Worm (Caenorhabditis elegans) whole organism, young adult: ENCODE results near the gene F59A7.2.

Experiments used
- B0019.2 ChIP-seq: fragments of 200-800 bp; sonication (Bioruptor generic); conservative IDR thresholded peaks from 2 replicates; pipeline ENCODE4 v1.3.6; 2022; ENCODE audit warnings: missing genetic modification reagents, missing genetic modification characterization, missing compliant biosample characterization
- F10E7.11 ChIP-seq: sonication (generic microtip); optimal IDR thresholded peaks from 2 replicates; lab custom pipeline; 2017; ENCODE audit warnings: mild to moderate bottlenecking, missing genetic modification characterization, moderate library complexity, missing compliant biosample characterization
- F55B11.4 ChIP-seq: sonication (generic microtip); optimal IDR thresholded peaks from 2 replicates; lab custom pipeline; 2016; ENCODE audit warnings: missing compliant biosample characterization, missing genetic modification characterization, borderline replicate concordance; ENCODE audit not compliant: insufficient read depth
- T07F8.4 ChIP-seq: sonication (generic microtip); optimal IDR thresholded peaks from 2 replicates; lab custom pipeline; 2016; ENCODE audit warnings: mild to moderate bottlenecking, missing genetic modification characterization, moderate library complexity, missing compliant biosample characterization
- T26A5.8 ChIP-seq: sonication (generic microtip); optimal IDR thresholded peaks from 2 replicates; lab custom pipeline; 2016; ENCODE audit warnings: missing genetic modification characterization, missing compliant biosample characterization
- Y67H2A.10 ChIP-seq: fragments of 200-800 bp; sonication (Bioruptor generic); conservative IDR thresholded peaks from 2 replicates; pipeline ENCODE4 v1.3.6; 2022; ENCODE audit warnings: missing genetic modification reagents, missing genetic modification characterization, missing compliant biosample characterization
- Y95B8A.8 ChIP-seq: fragments of 200-800 bp; sonication (Bioruptor generic); IDR thresholded peaks from 2 replicates; pipeline ENCODE4 v1.3.6; 2022; ENCODE audit warnings: missing genetic modification reagents, missing genetic modification characterization, missing compliant biosample characterization
- atf-7 ChIP-seq: sonication (generic microtip); optimal IDR thresholded peaks from 2 replicates; lab custom pipeline; 2017; ENCODE audit warnings: mild to moderate bottlenecking, missing genetic modification characterization, missing compliant biosample characterization
- attf-5 ChIP-seq: fragments of 200-800 bp; sonication (Bioruptor generic); optimal IDR thresholded peaks from 2 replicates; lab custom pipeline; 2018; ENCODE audit warnings: mild to moderate bottlenecking, missing genetic modification characterization, missing compliant biosample characterization
- attf-6 ChIP-seq: fragments of 200-800 bp; sonication (Bioruptor generic); IDR thresholded peaks from 2 replicates; pipeline ENCODE4 v1.3.6; 2022; ENCODE audit warnings: missing genetic modification reagents, missing genetic modification characterization, missing compliant biosample characterization
- bed-2 ChIP-seq: fragments of 200-800 bp; sonication (Bioruptor generic); IDR thresholded peaks from 2 replicates; pipeline ENCODE4 v1.3.6; 2022; ENCODE audit warnings: missing genetic modification reagents, missing genetic modification characterization, missing compliant biosample characterization
- ceh-58 ChIP-seq: fragments of 200-800 bp; sonication (Bioruptor generic); IDR thresholded peaks from 2 replicates; pipeline ENCODE4 v1.3.6; 2022; ENCODE audit warnings: missing genetic modification characterization, missing compliant biosample characterization
- ceh-91 ChIP-seq: fragments of 200-800 bp; sonication (Bioruptor generic); IDR thresholded peaks from 2 replicates; pipeline ENCODE4 v1.3.6; 2022; ENCODE audit warnings: missing genetic modification reagents, missing genetic modification characterization, missing compliant biosample characterization
- dox-1 ChIP-seq: fragments of 200-800 bp; sonication (Bioruptor generic); IDR thresholded peaks from 2 replicates; pipeline ENCODE4 v1.3.6; 2022; ENCODE audit warnings: missing genetic modification reagents, missing genetic modification characterization, missing compliant biosample characterization
- efl-1 ChIP-seq: fragments of 150-350 bp; optimal IDR thresholded peaks from 2 replicates; lab custom pipeline; 2014; ENCODE audit warnings: missing biosample characterization, missing genetic modification reagents, missing genetic modification characterization
- egl-44 ChIP-seq: fragments of 200-800 bp; sonication (Bioruptor generic); IDR thresholded peaks from 2 replicates; pipeline ENCODE4 v1.3.6; 2022; ENCODE audit warnings: missing genetic modification reagents, missing genetic modification characterization, missing compliant biosample characterization
- egrh-3 ChIP-seq: fragments of 200-800 bp; sonication (Bioruptor generic); IDR thresholded peaks from 2 replicates; pipeline ENCODE4 v1.3.6; 2022; ENCODE audit warnings: missing genetic modification reagents, missing genetic modification characterization, missing compliant biosample characterization
- fkh-3 ChIP-seq: sonication (generic microtip); optimal IDR thresholded peaks from 2 replicates; lab custom pipeline; 2016; ENCODE audit warnings: mild to moderate bottlenecking, missing genetic modification characterization, missing compliant biosample characterization
- him-1 ChIP-seq: sonication (generic microtip); optimal IDR thresholded peaks from 2 replicates; lab custom pipeline; 2016; ENCODE audit warnings: missing genotype, missing genetic modification reagents, missing genetic modification characterization, missing compliant biosample characterization
- hmg-1.2 ChIP-seq: fragments of 200-800 bp; sonication (Bioruptor generic); IDR thresholded peaks from 2 replicates; pipeline ENCODE4 v1.3.6; 2022; ENCODE audit warnings: missing genetic modification reagents, missing genetic modification characterization, missing compliant biosample characterization
- hrde-1 ChIP-seq: sonication (generic microtip); optimal IDR thresholded peaks from 2 replicates; lab custom pipeline; 2016; ENCODE audit warnings: missing genetic modification characterization, mild to moderate bottlenecking, missing compliant biosample characterization, moderate library complexity, missing genotype, missing genetic modification reagents, borderline replicate concordance
- hsf-1 ChIP-seq: fragments of 200-800 bp; sonication (Bioruptor generic); IDR thresholded peaks from 2 replicates; pipeline ENCODE4 v1.3.6; 2022; ENCODE audit warnings: missing genetic modification reagents, missing genetic modification characterization, missing compliant biosample characterization
- lag-1 ChIP-seq: fragments of 200-800 bp; sonication (Bioruptor generic); IDR thresholded peaks from 2 replicates; pipeline ENCODE4 v1.3.6; 2022; ENCODE audit warnings: missing genetic modification reagents, missing genetic modification characterization, missing compliant biosample characterization
- lin-26 ChIP-seq: fragments of 200-800 bp; sonication (Bioruptor generic); IDR thresholded peaks from 2 replicates; pipeline ENCODE4 v1.3.6; 2022; ENCODE audit warnings: missing genetic modification reagents, missing genetic modification characterization, missing compliant biosample characterization
- lin-40 ChIP-seq: sonication (generic microtip); optimal IDR thresholded peaks from 2 replicates; lab custom pipeline; 2016; ENCODE audit warnings: missing genetic modification characterization, mild to moderate bottlenecking, missing compliant biosample characterization, missing genotype, missing genetic modification reagents
- madf-3 ChIP-seq: fragments of 200-800 bp; sonication (Bioruptor generic); IDR thresholded peaks from 2 replicates; pipeline ENCODE4 v1.3.6; 2022; ENCODE audit warnings: missing genetic modification reagents, missing genetic modification characterization, missing compliant biosample characterization
- madf-6 ChIP-seq: fragments of 200-800 bp; sonication (Bioruptor generic); IDR thresholded peaks from 2 replicates; pipeline ENCODE4 v1.3.6; 2022; ENCODE audit warnings: missing genetic modification reagents, missing genetic modification characterization, missing compliant biosample characterization
- mcd-1 ChIP-seq: fragments of 200-800 bp; sonication (Bioruptor generic); IDR thresholded peaks from 2 replicates; pipeline ENCODE4 v1.3.6; 2022; ENCODE audit warnings: missing genetic modification reagents, missing genetic modification characterization, missing compliant biosample characterization
- mes-4 ChIP-seq: sonication (generic microtip); optimal IDR thresholded peaks from 2 replicates; lab custom pipeline; 2016; ENCODE audit warnings: missing genotype, missing genetic modification characterization, missing compliant biosample characterization
- nfya-1 ChIP-seq: sonication (generic microtip); optimal IDR thresholded peaks from 2 replicates; lab custom pipeline; 2017; ENCODE audit warnings: antibody characterized with exemption, missing compliant biosample characterization, missing genetic modification characterization, borderline replicate concordance; ENCODE audit not compliant: insufficient read depth
- nhr-179 ChIP-seq: sonication (generic microtip); optimal IDR thresholded peaks from 2 replicates; lab custom pipeline; 2016; ENCODE audit warnings: mild to moderate bottlenecking, missing genetic modification characterization, missing compliant biosample characterization
- nhr-27 ChIP-seq: fragments of 200-800 bp; sonication (Bioruptor generic); optimal IDR thresholded peaks from 2 replicates; lab custom pipeline; 2018; ENCODE audit warnings: mild to moderate bottlenecking, missing genetic modification characterization, moderate library complexity, missing compliant biosample characterization
- pbrm-1 ChIP-seq: fragments of 200-800 bp; sonication (Bioruptor generic); IDR thresholded peaks from 2 replicates; pipeline ENCODE4 v1.3.6; 2022; ENCODE audit warnings: missing genetic modification reagents, missing genetic modification characterization, missing compliant biosample characterization
- snpc-1.1 ChIP-seq: sonication (generic microtip); optimal IDR thresholded peaks from 2 replicates; lab custom pipeline; 2017; ENCODE audit warnings: missing genetic modification characterization, mild to moderate bottlenecking, missing compliant biosample characterization, antibody characterized with exemption, moderate library complexity, missing genotype, missing genetic modification reagents; ENCODE audit not compliant: insufficient read depth
- snpc-3.4 ChIP-seq: sonication (generic microtip); optimal IDR thresholded peaks from 2 replicates; lab custom pipeline; 2017; ENCODE audit warnings: missing genetic modification characterization, mild to moderate bottlenecking, missing compliant biosample characterization, antibody characterized with exemption, moderate library complexity, missing genotype, missing genetic modification reagents
- tbp1 ChIP-seq: fragments of 200-800 bp; sonication (Bioruptor generic); optimal IDR thresholded peaks from 2 replicates; lab custom pipeline; 2018; ENCODE audit warnings: mild to moderate bottlenecking, missing genetic modification characterization, missing compliant biosample characterization
- tbx-9 ChIP-seq: sonication (generic microtip); optimal IDR thresholded peaks from 2 replicates; lab custom pipeline; 2016; ENCODE audit warnings: borderline replicate concordance, missing genetic modification characterization, inconsistent platforms, missing compliant biosample characterization
- unc-130 ChIP-seq: sonication (generic microtip); optimal IDR thresholded peaks from 2 replicates; lab custom pipeline; 2016; ENCODE audit warnings: missing genetic modification reagents, missing genetic modification characterization, missing compliant biosample characterization
- zfh-2 ChIP-seq: fragments of 200-800 bp; sonication (Bioruptor generic); conservative IDR thresholded peaks from 2 replicates; pipeline ENCODE4 v1.3.6; 2022; ENCODE audit warnings: missing genetic modification reagents, missing genetic modification characterization, missing compliant biosample characterization
- ztf-18 ChIP-seq: sonication (generic microtip); optimal IDR thresholded peaks from 2 replicates; lab custom pipeline; 2016; ENCODE audit warnings: missing genotype, mild to moderate bottlenecking, missing genetic modification characterization, missing compliant biosample characterization
- ztf-25 ChIP-seq: fragments of 200-800 bp; sonication (Bioruptor generic); IDR thresholded peaks from 2 replicates; pipeline ENCODE4 v1.3.6; 2022; ENCODE audit warnings: missing genetic modification reagents, missing genetic modification characterization, missing compliant biosample characterization

F59A7.2 gene

DNA sequence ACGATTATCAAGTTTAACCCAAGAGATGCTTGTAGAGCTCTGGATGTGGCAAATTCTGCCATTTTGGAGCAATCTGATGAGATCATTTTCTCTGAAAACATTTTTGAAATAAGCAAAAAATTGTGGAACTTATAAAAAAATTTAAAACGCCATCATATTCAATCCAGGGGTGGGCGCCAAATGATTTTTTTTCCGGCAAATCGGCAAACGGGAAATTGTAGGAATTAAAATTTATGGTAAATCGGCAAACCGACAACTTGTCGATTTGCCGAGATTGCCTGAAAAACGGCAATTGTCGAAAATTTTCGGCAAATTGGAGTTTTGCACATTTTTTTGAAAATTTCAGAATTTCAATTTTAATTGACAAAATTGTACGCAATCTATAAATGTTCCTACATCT, 19.2 kb upstream of the F59A7.2 start, which contains the start of gene srab-23:
srab-23 (minus strand) TSS at position 101 of the 400 bp plus-strand sequence.
- TF ChIP-seq unc-130 (GFP tag; lab: Kevin White, UChicago) (no peak), snpc-1.1 (tag; lab: Kevin White, UChicago) (no peak), T26A5.8 (tag; lab: Kevin White, UChicago) (no peak), zfh-2 (GFP tag; lab: Robert Waterston, UW) (no peak), fkh-3 (tag; lab: Kevin White, UChicago) (no peak), bed-2 (no peak), Y67H2A.10 (GFP tag; lab: Robert Waterston, UW) (no peak), attf-6 (GFP tag; lab: Robert Waterston, UW) (no peak), egl-44 (no peak), T07F8.4 (tag; lab: Kevin White, UChicago) (no peak), mcd-1 (GFP tag; lab: Robert Waterston, UW) (no peak), mes-4 (tag; lab: Kevin White, UChicago) (no peak), lin-26 (GFP tag; lab: Robert Waterston, UW) (no peak), dox-1 (no peak), ceh-58 (no peak), pbrm-1 (GFP tag; lab: Robert Waterston, UW) (no peak), him-1 (no peak), atf-7 (no peak), tbx-9 (tag; lab: Kevin White, UChicago) (no peak), nfya-1 (tag; lab: Kevin White, UChicago) (no peak)

DNA sequence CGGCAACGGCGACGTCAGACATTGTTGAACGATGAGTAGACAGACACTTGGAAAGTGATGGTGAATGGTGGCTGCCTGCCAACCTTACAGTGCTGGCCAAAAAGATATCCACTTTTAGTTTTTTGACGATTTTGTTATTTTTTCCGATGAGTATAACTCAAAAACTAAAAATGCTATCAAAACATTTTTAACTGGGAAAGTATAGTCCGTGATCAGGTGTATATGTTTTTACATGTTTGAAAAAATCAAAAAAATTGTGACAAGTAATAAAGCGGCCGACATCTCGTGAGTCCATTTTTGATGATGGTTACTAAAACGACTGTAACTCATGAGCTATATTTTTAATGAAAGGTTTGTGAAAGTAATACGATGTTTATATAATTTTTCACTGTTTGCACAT, 15.1 kb upstream of the F59A7.2 start, which contains the start of gene hil-6:
hil-6 (minus strand) TSS at position 101 of the 400 bp plus-strand sequence.
- TF ChIP-seq ceh-91 (GFP tag; lab: Robert Waterston, UW) (no peak), efl-1 (GFP tag; lab: Kevin White, UChicago) (no peak), lin-40 (tag; lab: Kevin White, UChicago) (no peak), attf-5 (GFP tag; lab: Kevin White, UChicago) (no peak), F55B11.4 (tag; lab: Kevin White, UChicago) (no peak), dox-1 (no peak), hmg-1.2 (GFP tag; lab: Robert Waterston, UW) (no peak), Y95B8A.8 (GFP tag; lab: Robert Waterston, UW) (no peak)

DNA sequence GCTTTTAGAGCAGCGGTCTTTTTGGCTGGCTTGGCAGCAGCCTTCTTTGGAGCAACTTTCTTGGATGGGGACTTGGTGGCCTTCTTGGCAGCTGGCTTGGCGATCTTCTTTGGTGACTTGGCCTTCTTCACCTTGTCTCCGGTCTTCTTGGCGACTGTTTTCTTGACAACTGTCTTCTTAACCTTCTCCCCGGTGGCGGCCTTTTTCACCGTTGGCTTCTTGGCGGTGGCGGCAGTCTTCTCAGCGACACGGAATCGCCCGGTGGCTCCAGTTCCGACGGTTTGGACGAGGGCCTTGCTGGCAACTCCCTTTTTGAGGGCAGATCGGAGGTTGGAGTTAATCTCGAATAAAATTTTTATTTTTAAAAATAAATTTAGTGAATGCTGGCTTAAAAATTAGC, 14.3 kb upstream of the F59A7.2 start:
- TF ChIP-seq nhr-27 (tag; lab: Kevin White, UChicago) (no peak), ztf-25 (no peak), F10E7.11 (tag; lab: Kevin White, UChicago) (no peak), atf-7 (no peak), zfh-2 (GFP tag; lab: Robert Waterston, UW) (peak; percentile 46; the same call in 1 of the 2 replicates), nfya-1 (tag; lab: Kevin White, UChicago) (no peak), hsf-1 (GFP tag; lab: Robert Waterston, UW) (no peak), madf-3 (GFP tag; lab: Robert Waterston, UW) (0 out of 2 replicates have a peak, but pooled peaks have one; percentile 51), lag-1 (GFP tag; lab: Robert Waterston, UW) (no peak)

DNA sequence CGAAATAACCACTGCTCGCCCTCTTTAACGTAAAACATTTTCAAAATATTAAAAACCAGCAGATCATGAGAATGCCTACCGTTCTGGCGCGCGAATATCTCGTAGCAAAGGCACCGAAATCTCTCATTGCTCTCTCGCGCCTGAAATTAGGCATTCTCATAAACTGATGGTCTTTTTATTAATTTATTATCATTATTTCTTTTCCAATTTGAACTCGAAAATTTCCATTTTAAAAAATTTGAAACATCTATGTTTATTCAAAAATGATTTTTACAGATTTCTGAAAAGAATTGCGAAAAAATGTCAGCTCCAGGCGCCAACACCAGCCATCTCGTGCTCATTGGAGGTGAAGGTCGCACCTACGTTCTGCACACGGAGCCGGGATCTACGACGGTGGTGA, 13.5 kb upstream of the F59A7.2 start, which contains the start of gene F59A7.12:
F59A7.12 (plus strand) TSS at position 301 of the 400 bp plus-strand sequence.
- TF ChIP-seq egrh-3 (GFP tag; lab: Robert Waterston, UW) (no peak), nhr-27 (tag; lab: Kevin White, UChicago) (no peak), F10E7.11 (tag; lab: Kevin White, UChicago) (no peak), snpc-3.4 (tag; lab: Kevin White, UChicago) (no peak), hrde-1 (tag; lab: Kevin White, UChicago) (no peak), ztf-18 (no peak), nhr-179 (tag; lab: Kevin White, UChicago) (no peak), mcd-1 (GFP tag; lab: Robert Waterston, UW) (no peak), madf-6 (no peak; the same call in 1 of the 2 replicates), bed-2 (no peak), snpc-1.1 (tag; lab: Kevin White, UChicago) (no peak), B0019.2 (GFP tag; lab: Robert Waterston, UW) (no peak), tbp1 (no peak)
